Fruit fly (Drosophila melanogaster) whole organism, embryonic: Measurements from ENCODE around the gene CG9643.

ENCODE experiments used
- Aef1 ChIP-seq: fragments of 200-800 bp; sonication (Bioruptor generic); IDR thresholded peaks from 3 replicates; pipeline ENCODE4 v1.3.6; 2022; ENCODE audit warnings: missing biosample characterization, missing genetic modification characterization
- B-H2 ChIP-seq: fragments of 200-800 bp; sonication (Bioruptor generic); optimal IDR thresholded peaks from 2 replicates; lab custom pipeline; 2018; ENCODE audit warnings: missing biosample characterization, mild to moderate bottlenecking, missing genetic modification characterization
- CG10267 ChIP-seq: fragments of 200-800 bp; sonication (Bioruptor generic); optimal IDR thresholded peaks from 2 replicates; lab custom pipeline; 2018; ENCODE audit warnings: missing biosample characterization, mild to moderate bottlenecking, missing genetic modification characterization, moderate library complexity
- CG10543 ChIP-seq: fragments of 200-800 bp; sonication (Bioruptor generic); optimal IDR thresholded peaks from 3 replicates; lab custom pipeline; 2017; ENCODE audit warnings: missing biosample characterization, mild to moderate bottlenecking, missing genetic modification characterization, moderate library complexity
- CG11085 ChIP-seq: fragments of 200-800 bp; sonication (Bioruptor generic); IDR thresholded peaks from 2 replicates; pipeline ENCODE4 v1.3.6; 2022; ENCODE audit warnings: missing biosample characterization, missing genetic modification characterization
- CG15011 ChIP-seq: fragments of 200-800 bp; sonication (Bioruptor generic); optimal IDR thresholded peaks from 3 replicates; lab custom pipeline; 2018; ENCODE audit warnings: missing biosample characterization, mild to moderate bottlenecking, missing genetic modification characterization
- CG15269 ChIP-seq: fragments of 200-800 bp; sonication (Bioruptor generic); optimal IDR thresholded peaks from 2 replicates; lab custom pipeline; 2018; ENCODE audit warnings: missing biosample characterization, mild to moderate bottlenecking, missing genetic modification characterization, moderate library complexity
- CG15601 ChIP-seq: fragments of 200-800 bp; sonication (Bioruptor generic); optimal IDR thresholded peaks from 3 replicates; lab custom pipeline; 2019; ENCODE audit warnings: missing biosample characterization, mild to moderate bottlenecking, missing genetic modification characterization, moderate library complexity
- CG17829 ChIP-seq: fragments of 200-800 bp; optimal IDR thresholded peaks from 2 replicates; lab custom pipeline; 2019; ENCODE audit warnings: missing biosample characterization, mild to moderate bottlenecking, missing genetic modification characterization, moderate library complexity
- CG2712 ChIP-seq: fragments of 200-800 bp; optimal IDR thresholded peaks from 3 replicates; lab custom pipeline; 2019; ENCODE audit warnings: missing biosample characterization, mild to moderate bottlenecking, missing genetic modification characterization, moderate library complexity
- CG2875 ChIP-seq: fragments of 200-800 bp; sonication (Bioruptor generic); optimal IDR thresholded peaks from 2 replicates; lab custom pipeline; 2017; ENCODE audit warnings: missing biosample characterization, mild to moderate bottlenecking, missing genetic modification characterization, missing genetic modification reagents
- CG30403 ChIP-seq: fragments of 200-800 bp; sonication (Bioruptor generic); optimal IDR thresholded peaks from 3 replicates; lab custom pipeline; 2016; ENCODE audit warnings: missing biosample characterization, missing genetic modification characterization
- CG32767 ChIP-seq: fragments of 200-800 bp; sonication (Bioruptor generic); IDR thresholded peaks from 2 replicates; pipeline ENCODE4 v1.3.6; 2022; ENCODE audit warnings: missing biosample characterization, missing genetic modification characterization
- CG33557 ChIP-seq: fragments of 200-800 bp; sonication (Bioruptor generic); optimal IDR thresholded peaks from 2 replicates; lab custom pipeline; 2019; ENCODE audit warnings: missing biosample characterization, mild to moderate bottlenecking, missing genetic modification characterization, moderate library complexity
- CG43689 ChIP-seq: fragments of 200-800 bp; sonication (Bioruptor generic); IDR thresholded peaks from 2 replicates; pipeline ENCODE4 v1.3.6; 2022; ENCODE audit warnings: missing biosample characterization, missing genetic modification characterization
- CG7372 ChIP-seq: fragments of 200-800 bp; sonication (Bioruptor generic); IDR thresholded peaks from 2 replicates; pipeline ENCODE4 v1.3.6; 2022; ENCODE audit warnings: missing biosample characterization, missing genetic modification characterization
- CG7786 ChIP-seq: fragments of 200-800 bp; sonication (Bioruptor generic); optimal IDR thresholded peaks from 2 replicates; lab custom pipeline; 2016; ENCODE audit warnings: missing biosample characterization, missing genetic modification characterization
- Dp ChIP-seq: fragments of 200-800 bp; sonication (Bioruptor generic); optimal IDR thresholded peaks from 2 replicates; lab custom pipeline; 2018; ENCODE audit warnings: missing biosample characterization, mild to moderate bottlenecking, missing genetic modification characterization, moderate library complexity
- Dref ChIP-seq: fragments of 200-800 bp; sonication (Bioruptor generic); IDR thresholded peaks from 2 replicates; pipeline ENCODE4 v1.3.6; 2022; ENCODE audit warnings: missing biosample characterization, missing genetic modification characterization
- Hey ChIP-seq: fragments of 200-800 bp; sonication (Bioruptor generic); optimal IDR thresholded peaks from 3 replicates; lab custom pipeline; 2018; ENCODE audit warnings: missing biosample characterization, mild to moderate bottlenecking, missing genetic modification characterization
- Hr51 ChIP-seq, 2 experiments: fragments of 200-800 bp; sonication (Bioruptor generic); optimal IDR thresholded peaks; 2 replicates in 1 of 2; 3 replicates in 1 of 2; lab custom pipeline; 2016 to 2018; ENCODE audit warnings: missing biosample characterization in 2 of 2, missing genetic modification characterization in 2 of 2, mild to moderate bottlenecking in 1 of 2, moderate library complexity in 1 of 2
- MTF-1 ChIP-seq: fragments of 200-800 bp; sonication (Bioruptor generic); optimal IDR thresholded peaks from 2 replicates; lab custom pipeline; 2018; ENCODE audit warnings: missing biosample characterization, mild to moderate bottlenecking, missing genetic modification characterization, borderline replicate concordance
- Mad ChIP-seq: fragments of 200-800 bp; sonication (Bioruptor generic); optimal IDR thresholded peaks from 2 replicates; lab custom pipeline; 2016; ENCODE audit warnings: missing biosample characterization, missing genetic modification characterization
- Ptx1 ChIP-seq: fragments of 200-800 bp; sonication (Bioruptor generic); IDR thresholded peaks from 2 replicates; pipeline ENCODE4 v1.3.6; 2022; ENCODE audit warnings: missing biosample characterization, missing genetic modification characterization
- Sox102F ChIP-seq: fragments of 200-800 bp; sonication (Bioruptor generic); optimal IDR thresholded peaks from 2 replicates; lab custom pipeline; 2018; ENCODE audit warnings: missing biosample characterization, mild to moderate bottlenecking, missing genetic modification characterization, moderate library complexity
- Ssrp ChIP-seq: fragments of 200-800 bp; sonication (Bioruptor generic); optimal IDR thresholded peaks from 2 replicates; lab custom pipeline; 2018; ENCODE audit warnings: missing biosample characterization, mild to moderate bottlenecking, missing genetic modification characterization, moderate library complexity
- Usf ChIP-seq: fragments of 200-800 bp; sonication (Bioruptor generic); optimal IDR thresholded peaks from 2 replicates; lab custom pipeline; 2017; ENCODE audit warnings: missing genotype, missing biosample characterization, missing genetic modification characterization
- al ChIP-seq: fragments of 200-800 bp; sonication (Bioruptor generic); IDR thresholded peaks from 2 replicates; pipeline ENCODE4 v1.3.6; 2022; ENCODE audit warnings: missing biosample characterization, missing genetic modification characterization
- bcd ChIP-seq: fragments of 200-800 bp; sonication (Bioruptor generic); optimal IDR thresholded peaks from 2 replicates; lab custom pipeline; 2017; ENCODE audit warnings: missing biosample characterization, mild to moderate bottlenecking, missing genetic modification characterization
- bigmax ChIP-seq: fragments of 200-800 bp; sonication (Bioruptor generic); optimal IDR thresholded peaks from 2 replicates; lab custom pipeline; 2018; ENCODE audit warnings: missing biosample characterization, mild to moderate bottlenecking, missing genetic modification characterization
- btn ChIP-seq: fragments of 200-800 bp; sonication (Bioruptor generic); optimal IDR thresholded peaks from 2 replicates; lab custom pipeline; 2016; ENCODE audit warnings: missing biosample characterization, missing genetic modification characterization
- cato ChIP-seq: fragments of 200-800 bp; sonication (Bioruptor generic); optimal IDR thresholded peaks from 2 replicates; lab custom pipeline; 2016; ENCODE audit warnings: missing biosample characterization, missing genetic modification characterization, borderline replicate concordance
- ci ChIP-seq: fragments of 200-800 bp; sonication (Bioruptor generic); IDR thresholded peaks from 3 replicates; pipeline ENCODE4 v1.3.6; 2022; ENCODE audit warnings: missing biosample characterization, missing genetic modification characterization
- crc ChIP-seq: fragments of 200-800 bp; sonication (Bioruptor generic); optimal IDR thresholded peaks from 2 replicates; lab custom pipeline; 2016; ENCODE audit warnings: missing biosample characterization, missing genetic modification characterization
- gsb ChIP-seq: fragments of 200-800 bp; sonication (Bioruptor generic); IDR thresholded peaks from 2 replicates; pipeline ENCODE4 v1.3.6; 2022; ENCODE audit warnings: missing biosample characterization, missing genetic modification characterization
- nau ChIP-seq: fragments of 200-800 bp; sonication (Bioruptor generic); optimal IDR thresholded peaks from 3 replicates; lab custom pipeline; 2017; ENCODE audit warnings: missing biosample characterization, mild to moderate bottlenecking, missing genetic modification characterization, missing genetic modification reagents
- nmo ChIP-seq: fragments of 200-800 bp; sonication (Bioruptor generic); optimal IDR thresholded peaks from 2 replicates; lab custom pipeline; 2018; ENCODE audit warnings: missing biosample characterization, mild to moderate bottlenecking, missing genetic modification characterization, moderate library complexity
- onecut ChIP-seq: fragments of 200-800 bp; sonication (Bioruptor generic); IDR thresholded peaks from 2 replicates; pipeline ENCODE4 v1.3.6; 2022; ENCODE audit warnings: missing biosample characterization, missing genetic modification characterization
- otp ChIP-seq: fragments of 200-800 bp; sonication (Bioruptor generic); IDR thresholded peaks from 3 replicates; pipeline ENCODE4, ENCODE4 v1.3.6; 2022; ENCODE audit warnings: missing biosample characterization, missing genetic modification characterization
- salm ChIP-seq: fragments of 200-800 bp; sonication (Bioruptor generic); optimal IDR thresholded peaks from 2 replicates; lab custom pipeline; 2018; ENCODE audit warnings: missing biosample characterization, mild to moderate bottlenecking, missing genetic modification characterization
- shn ChIP-seq: fragments of 200-800 bp; sonication (Bioruptor generic); optimal IDR thresholded peaks from 3 replicates; lab custom pipeline; 2016; ENCODE audit warnings: missing biosample characterization, missing genetic modification characterization
- sisA ChIP-seq: fragments of 200-800 bp; sonication (Bioruptor generic); IDR thresholded peaks from 2 replicates; pipeline ENCODE4 v1.3.6; 2022; ENCODE audit warnings: missing biosample characterization, missing genetic modification characterization
- sna ChIP-seq: fragments of 200-800 bp; sonication (Bioruptor generic); IDR thresholded peaks from 2 replicates; pipeline ENCODE4 v1.3.6; 2022; ENCODE audit warnings: missing biosample characterization, missing genetic modification characterization; ENCODE audit not compliant: partially characterized antibody
- ssp ChIP-seq: fragments of 200-800 bp; sonication (Bioruptor generic); IDR thresholded peaks from 2 replicates; pipeline ENCODE4 v1.3.6; 2022; ENCODE audit warnings: missing biosample characterization, missing genetic modification characterization
- tap ChIP-seq: fragments of 200-800 bp; optimal IDR thresholded peaks from 3 replicates; lab custom pipeline; 2019; ENCODE audit warnings: missing biosample characterization, mild to moderate bottlenecking, missing genetic modification characterization, moderate library complexity
- tin ChIP-seq: fragments of 200-800 bp; sonication (Bioruptor generic); optimal IDR thresholded peaks from 3 replicates; lab custom pipeline; 2016; ENCODE audit warnings: missing biosample characterization, missing genetic modification characterization
- trh ChIP-seq: fragments of 200-800 bp; sonication (Bioruptor generic); optimal IDR thresholded peaks from 2 replicates; lab custom pipeline; 2016; ENCODE audit warnings: missing biosample characterization, missing genetic modification characterization
- tup ChIP-seq: fragments of 200-800 bp; sonication (Bioruptor generic); optimal IDR thresholded peaks from 2 replicates; lab custom pipeline; 2016; ENCODE audit warnings: missing biosample characterization, mild to moderate bottlenecking, missing genetic modification characterization, moderate library complexity
- vvl ChIP-seq: fragments of 200-800 bp; sonication (Bioruptor generic); IDR thresholded peaks from 2 replicates; pipeline ENCODE4 v1.3.6; 2022; ENCODE audit warnings: missing biosample characterization, missing genetic modification characterization
- wdn ChIP-seq: fragments of 200-800 bp; sonication (Bioruptor generic); IDR thresholded peaks from 2 replicates; pipeline ENCODE4 v1.3.6; 2022; ENCODE audit warnings: missing biosample characterization, missing genetic modification characterization

CG9643 gene

DNA sequence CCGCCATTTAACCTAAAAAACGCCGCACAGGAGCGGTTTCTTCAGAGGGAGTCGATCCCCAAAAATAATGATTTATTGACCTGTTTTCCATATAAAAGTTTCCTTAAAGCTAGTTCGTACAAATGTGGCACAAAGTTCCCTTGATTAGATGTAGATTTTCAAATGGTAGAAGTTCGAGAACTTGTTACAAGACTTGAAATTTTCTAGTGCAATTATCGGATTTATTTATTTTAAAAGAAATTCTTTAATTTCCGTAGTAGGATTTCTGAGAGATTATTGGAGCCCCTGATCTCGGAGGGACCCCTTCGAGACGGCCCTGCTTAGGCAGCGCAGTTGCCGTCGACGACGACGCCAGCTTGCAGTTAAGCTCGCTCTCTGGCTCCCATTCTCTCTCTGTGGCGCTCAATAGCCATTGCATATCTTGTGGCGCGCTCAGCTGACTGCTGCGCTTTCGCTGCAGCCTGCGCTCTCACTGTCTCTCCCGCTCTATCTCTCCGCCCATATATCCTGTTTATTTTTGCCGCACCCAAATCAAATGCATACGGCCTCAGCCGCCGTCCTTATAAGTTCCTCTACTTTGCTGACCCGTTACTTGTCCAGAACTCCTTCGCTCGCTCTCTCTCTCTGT lies 21.4 kb downstream of the CG9643 start (continued):
- no peak for TF ChIP-seq Hr51 (GFP tag; optimal IDR thresholded peaks at IDR 0.05; lab: Kevin White, UChicago)
- TF ChIP-seq bigmax (GFP tag; lab: Kevin White, UChicago): no peak
- TF ChIP-seq shn (GFP tag; lab: Kevin White, UChicago): no peak
- TF ChIP-seq CG7372 (GFP tag; lab: Robert Waterston, UW): no peak
- peak; percentile 45 for TF ChIP-seq bcd
- peak; percentile 67 for TF ChIP-seq tin (GFP tag; lab: Kevin White, UChicago)
- TF ChIP-seq Aef1: peak; percentile 58
- no peak for TF ChIP-seq CG10543 (GFP tag; lab: Kevin White, UChicago)
- peak; percentile 58 for TF ChIP-seq Ptx1
- TF ChIP-seq CG7786 (GFP tag; lab: Kevin White, UChicago): no peak
- TF ChIP-seq sisA (GFP tag; lab: Robert Waterston, UW): peak; percentile 67
- peak; percentile 46; the same call in 1 of the 3 replicates for TF ChIP-seq ci (GFP tag; lab: Robert Waterston, UW)
- no peak for TF ChIP-seq Hey (tag; lab: Kevin White, UChicago)
- TF ChIP-seq Mad (GFP tag; lab: Kevin White, UChicago): peak; percentile 30
- no peak for TF ChIP-seq CG11085 (GFP tag; lab: Robert Waterston, UW)
- TF ChIP-seq CG10267 (tag; lab: Kevin White, UChicago): peak; percentile 47
- no peak for TF ChIP-seq salm
- no peak for TF ChIP-seq wdn (GFP tag; lab: Robert Waterston, UW)
- TF ChIP-seq sna (GFP tag; lab: Robert Waterston, UW): no peak
- peak; percentile 45 for TF ChIP-seq CG2875
- no peak for TF ChIP-seq otp (GFP tag; lab: Robert Waterston, UW)
- TF ChIP-seq CG15011 (GFP tag; lab: Kevin White, UChicago): no peak
- peak; percentile 64 for TF ChIP-seq CG30403
- TF ChIP-seq al (GFP tag; lab: Robert Waterston, UW): 0 out of 2 replicates have a peak, but pooled peaks have one; percentile 7
- no peak for TF ChIP-seq CG15269 (tag; lab: Kevin White, UChicago)
- no peak for TF ChIP-seq B-H2 (GFP tag; lab: Kevin White, UChicago)
- peak; percentile 67 for TF ChIP-seq Sox102F
- TF ChIP-seq CG2712 (tag; lab: Kevin White, UChicago): peak; percentile 70
- no peak for TF ChIP-seq crc (GFP tag; lab: Kevin White, UChicago)
- TF ChIP-seq gsb (GFP tag; lab: Robert Waterston, UW): no peak
- no peak for TF ChIP-seq MTF-1 (GFP tag; lab: Kevin White, UChicago)
- TF ChIP-seq Usf: no peak
- TF ChIP-seq onecut: peak; percentile 48
- no peak for TF ChIP-seq tup
- TF ChIP-seq CG43689 (GFP tag; lab: Robert Waterston, UW): no peak
- peak; percentile 51; the same call in 1 of the 2 replicates for TF ChIP-seq vvl (GFP tag; lab: Robert Waterston, UW)
- no peak for TF ChIP-seq cato (GFP tag; lab: Kevin White, UChicago)
- TF ChIP-seq CG33557 (GFP tag; lab: Kevin White, UChicago): peak; percentile 20
- no peak for TF ChIP-seq CG15601 (tag; lab: Kevin White, UChicago)
- TF ChIP-seq ssp (GFP tag; lab: Robert Waterston, UW): peak; percentile 38; the same call in 1 of the 2 replicates
- TF ChIP-seq nmo: peak; percentile 86
- no peak for TF ChIP-seq Dp (GFP tag; lab: Kevin White, UChicago)
- no peak for TF ChIP-seq Dref (GFP tag; lab: Robert Waterston, UW)
- TF ChIP-seq nau (GFP tag; lab: Kevin White, UChicago): no peak
- no peak for TF ChIP-seq trh (GFP tag; lab: Kevin White, UChicago)
- TF ChIP-seq tap (tag; lab: Kevin White, UChicago): no peak
- TF ChIP-seq btn (GFP tag; lab: Kevin White, UChicago): no peak
- no peak for TF ChIP-seq CG32767
- peak; percentile 67 for TF ChIP-seq Ssrp (tag; lab: Kevin White, UChicago)
- peak; percentile 56 for TF ChIP-seq CG17829 (tag; lab: Kevin White, UChicago)
